Fruit fly (Drosophila melanogaster) whole organism, embryonic: Measurements from ENCODE around the gene Ptp69D.

Source experiments
- CG10543 ChIP-seq: fragments of 200-800 bp; sonication (Bioruptor generic); optimal IDR thresholded peaks from 3 replicates; lab custom pipeline; 2017; ENCODE audit warnings: missing biosample characterization, mild to moderate bottlenecking, missing genetic modification characterization, moderate library complexity
- CG9727 ChIP-seq: fragments of 200-800 bp; sonication (Bioruptor generic); optimal IDR thresholded peaks from 3 replicates; lab custom pipeline; 2017; ENCODE audit warnings: missing biosample characterization, mild to moderate bottlenecking, missing genetic modification characterization
- ERR ChIP-seq: fragments of 200-800 bp; sonication (Bioruptor generic); optimal IDR thresholded peaks from 2 replicates; lab custom pipeline; 2016; ENCODE audit warnings: missing biosample characterization, missing genetic modification characterization
- Tbp ChIP-seq: fragments of >200 bp; optimal IDR thresholded peaks from 2 replicates; lab custom pipeline; 2018; ENCODE audit warnings: missing biosample characterization, missing genetic modification characterization
- br ChIP-seq: fragments of >200 bp; optimal IDR thresholded peaks from 2 replicates; lab custom pipeline; 2017
- cato ChIP-seq: fragments of 200-800 bp; sonication (Bioruptor generic); optimal IDR thresholded peaks from 2 replicates; lab custom pipeline; 2016; ENCODE audit warnings: missing biosample characterization, missing genetic modification characterization, borderline replicate concordance

DNA sequence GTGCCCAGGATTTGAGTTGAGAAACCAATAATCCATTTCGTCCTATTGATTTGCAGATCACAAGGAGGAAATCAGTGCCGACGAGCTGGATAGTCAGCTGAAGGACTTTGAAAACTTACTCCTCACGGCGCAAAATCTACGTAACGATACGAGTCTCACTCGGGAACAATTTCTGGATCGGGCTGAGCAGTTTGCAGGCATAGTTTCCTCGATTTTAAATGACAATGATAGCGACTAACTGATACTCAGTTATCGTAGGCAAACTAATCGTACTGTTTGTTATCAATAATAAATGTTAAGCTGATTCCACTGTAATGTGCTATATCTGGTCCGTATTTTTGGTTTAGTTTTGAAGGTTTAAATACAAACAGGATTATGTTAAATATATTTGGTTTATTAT is 11.5 kb downstream of the Ptp69D start:
- TF ChIP-seq cato (GFP tag; lab: Kevin White, UChicago) = no peak
- TF ChIP-seq CG9727 = no peak
- TF ChIP-seq ERR (GFP tag; lab: Kevin White, UChicago) = no peak
- no peak for TF ChIP-seq CG10543 (GFP tag; lab: Kevin White, UChicago)
- no peak for TF ChIP-seq Tbp
- TF ChIP-seq br = no peak
